Worm (Caenorhabditis elegans) whole organism, L4 larva: Measurements from ENCODE around the gene acp-2.

Experiments used
- Y105C5A.15 ChIP-seq: fragments of 200-800 bp; sonication (Bioruptor generic); IDR thresholded peaks from 2 replicates; pipeline ENCODE4 v1.3.6; 2022; ENCODE audit warnings: missing genetic modification characterization, missing compliant biosample characterization
- aly-2 ChIP-seq: sonication (generic microtip); optimal IDR thresholded peaks from 2 replicates; lab custom pipeline; 2018; ENCODE audit warnings: missing biosample characterization, missing genetic modification characterization
- ama-1 ChIP-seq: fragments of 150-350 bp; optimal IDR thresholded peaks from 2 replicates; lab custom pipeline; 2014; ENCODE audit warnings: inconsistent platforms, mixed read lengths
- dpl-1 ChIP-seq: fragments of 150-350 bp; optimal IDR thresholded peaks from 2 replicates; lab custom pipeline; 2014; ENCODE audit warnings: missing biosample characterization, missing genetic modification reagents, missing genetic modification characterization
- egl-27 ChIP-seq: sonication (generic microtip); optimal IDR thresholded peaks from 3 replicates; lab custom pipeline; 2017; ENCODE audit warnings: missing biosample characterization, missing genetic modification reagents, missing genetic modification characterization
- fkh-10 ChIP-seq: fragments of 150-350 bp; optimal IDR thresholded peaks from 2 replicates; lab custom pipeline; 2014; ENCODE audit warnings: missing biosample characterization, missing genetic modification reagents, missing genetic modification characterization
- lin-29 ChIP-seq: fragments of 200-800 bp; sonication (Bioruptor generic); IDR thresholded peaks from 2 replicates; pipeline ENCODE4 v1.3.6; 2022; ENCODE audit warnings: missing genetic modification reagents, missing genetic modification characterization, missing compliant biosample characterization
- nhr-28 ChIP-seq: fragments of 150-350 bp; optimal IDR thresholded peaks from 2 replicates; lab custom pipeline; 2014; ENCODE audit warnings: missing biosample characterization, missing genetic modification characterization
- nhr-77 ChIP-seq: fragments of 150-350 bp; optimal IDR thresholded peaks from 2 replicates; lab custom pipeline; 2014; ENCODE audit warnings: missing biosample characterization, missing genetic modification characterization
- skn-1 ChIP-seq: fragments of 150-350 bp; optimal IDR thresholded peaks from 2 replicates; lab custom pipeline; 2014; ENCODE audit warnings: missing biosample characterization, missing genetic modification characterization
- snpc-4 ChIP-seq: fragments of 150-350 bp; optimal IDR thresholded peaks from 2 replicates; lab custom pipeline; 2014; ENCODE audit warnings: missing biosample characterization, missing genetic modification characterization
- unc-62 ChIP-seq, 3 experiments: fragments of 150-350 bp in 1 of 3; sonication (generic microtip); optimal IDR thresholded peaks in 2 of 3; peaks in 1 of 3; 1 replicate in 1 of 3; 2 replicates in 2 of 3; lab custom pipeline; 2014 to 2017; ENCODE audit warnings: missing biosample characterization in 3 of 3, missing genetic modification characterization in 3 of 3, missing genetic modification reagents in 3 of 3, missing genotype in 1 of 3
- zag-1 ChIP-seq: fragments of 150-350 bp; optimal IDR thresholded peaks from 2 replicates; lab custom pipeline; 2014; ENCODE audit warnings: missing biosample characterization, missing genetic modification characterization
- ztf-11 ChIP-seq: fragments of 150-350 bp; optimal IDR thresholded peaks from 2 replicates; lab custom pipeline; 2014; ENCODE audit warnings: missing biosample characterization, missing genetic modification characterization

DNA sequence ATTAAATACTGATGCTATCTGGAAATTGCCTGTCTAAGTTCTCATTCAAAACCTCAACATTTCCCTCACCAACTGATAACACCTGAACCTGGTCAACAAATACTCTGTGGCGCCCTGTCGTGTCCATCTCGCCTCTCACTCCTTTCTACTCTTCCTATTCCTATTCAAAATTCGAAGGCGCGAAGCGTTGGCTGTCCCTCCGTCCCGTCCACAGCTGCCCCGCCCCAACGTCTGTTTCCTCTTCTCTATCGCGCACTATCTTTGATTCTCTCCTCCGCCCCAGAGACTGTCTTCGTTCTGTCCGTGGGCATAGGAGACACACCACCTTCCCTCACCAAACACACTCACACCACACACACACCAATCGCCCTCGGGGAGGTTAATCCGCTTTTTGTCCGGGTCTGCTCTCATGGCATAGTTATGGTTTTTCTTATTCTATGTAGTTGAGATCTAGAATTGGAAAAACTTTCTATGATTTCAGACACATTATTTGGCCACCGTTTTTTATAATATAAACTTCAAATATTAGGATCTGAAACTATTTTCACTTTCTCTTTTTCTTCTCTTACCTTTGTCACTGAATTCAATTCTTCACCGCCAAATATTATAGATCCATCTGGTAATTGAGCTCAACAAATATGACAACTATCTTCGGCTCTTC, 19.7 kb downstream of the acp-2 start, which contains the start of gene efl-3:
- no peak for TF ChIP-seq dpl-1 (GFP tag; lab: Kevin White, UChicago)
- TF ChIP-seq nhr-77 (tag; lab: Kevin White, UChicago): no peak
- no peak for TF ChIP-seq egl-27 (tag; lab: Kevin White, UChicago)
- no peak for TF ChIP-seq Y105C5A.15 (GFP tag; lab: Robert Waterston, UW)
- no peak for TF ChIP-seq aly-2 (tag; lab: Kevin White, UChicago)
- TF ChIP-seq nhr-28 (tag; lab: Kevin White, UChicago): peak; percentile 20
- no peak for TF ChIP-seq skn-1 (tag; lab: Kevin White, UChicago)
- TF ChIP-seq zag-1 (tag; lab: Kevin White, UChicago): no peak
- TF ChIP-seq snpc-4 (tag; lab: Kevin White, UChicago): no peak
- no peak for TF ChIP-seq fkh-10 (GFP tag; lab: Kevin White, UChicago)
- TF ChIP-seq lin-29 (GFP tag; lab: Robert Waterston, UW): no peak
- no peak for TF ChIP-seq ztf-11
- no peak for TF ChIP-seq ama-1 (lab: Kevin White, UChicago)
- peak in 1 of 2 experiments; percentile 27 for TF ChIP-seq unc-62 (GFP tag; optimal IDR thresholded peaks at IDR 0.05 in 1 of 2; lab: Kevin White, UChicago)
- TF ChIP-seq unc-62 (tag; optimal IDR thresholded peaks at IDR 0.05; lab: Kevin White, UChicago): no peak
